Fruit fly (Drosophila melanogaster) whole organism, prepupa: Measurements from ENCODE around the gene CG31415.
A peak's percentile ranks its signal among the peaks of the same experiment; 100 is the strongest.

Source experiments
- Blimp-1 ChIP-seq: fragments of 200-800 bp; sonication (Bioruptor generic); optimal IDR thresholded peaks from 3 replicates; lab custom pipeline; 2017; ENCODE audit warnings: missing biosample characterization, missing genetic modification characterization, mild to moderate bottlenecking, moderate library complexity, missing genetic modification reagents
- CG10631 ChIP-seq: fragments of 200-800 bp; sonication (Bioruptor generic); optimal IDR thresholded peaks from 2 replicates; lab custom pipeline; 2016; ENCODE audit warnings: missing biosample characterization, missing genetic modification characterization
- CG10669 ChIP-seq: fragments of 200-800 bp; sonication (Bioruptor generic); optimal IDR thresholded peaks from 3 replicates; lab custom pipeline; 2018; ENCODE audit warnings: missing biosample characterization, mild to moderate bottlenecking, missing genetic modification characterization, moderate library complexity
- CG11294 ChIP-seq: fragments of 200-800 bp; sonication (Bioruptor generic); IDR thresholded peaks from 2 replicates; pipeline ENCODE4 v1.3.6; 2022; ENCODE audit warnings: missing biosample characterization, missing genetic modification characterization
- CG11762 ChIP-seq: fragments of 200-800 bp; sonication (Bioruptor generic); optimal IDR thresholded peaks from 3 replicates; lab custom pipeline; 2016; ENCODE audit warnings: missing biosample characterization, missing genetic modification characterization; ENCODE audit not compliant: insufficient read depth
- CG11902 ChIP-seq: fragments of 200-800 bp; sonication (Bioruptor generic); optimal IDR thresholded peaks from 3 replicates; lab custom pipeline; 2016; ENCODE audit warnings: missing biosample characterization, missing genetic modification characterization
- CG15336 ChIP-seq: fragments of 200-800 bp; sonication (Bioruptor generic); IDR thresholded peaks from 2 replicates; pipeline ENCODE4 v1.3.6; 2022; ENCODE audit warnings: missing biosample characterization, missing genetic modification characterization
- CG16779 ChIP-seq: fragments of 200-800 bp; sonication (Bioruptor generic); optimal IDR thresholded peaks from 3 replicates; lab custom pipeline; 2017; ENCODE audit warnings: missing biosample characterization, mild to moderate bottlenecking, missing genetic modification characterization
- CG3032 ChIP-seq: fragments of 200-800 bp; optimal IDR thresholded peaks from 2 replicates; lab custom pipeline; 2019; ENCODE audit warnings: missing biosample characterization, mild to moderate bottlenecking, missing genetic modification characterization, moderate library complexity
- CG31627 ChIP-seq: fragments of 200-800 bp; sonication (Bioruptor generic); optimal IDR thresholded peaks from 3 replicates; lab custom pipeline; 2016; ENCODE audit warnings: missing biosample characterization, missing genetic modification characterization
- CG34406 ChIP-seq: fragments of 200-800 bp; sonication (Bioruptor generic); optimal IDR thresholded peaks from 3 replicates; lab custom pipeline; 2016; ENCODE audit warnings: missing biosample characterization, missing genetic modification characterization
- CG3919 ChIP-seq: fragments of 200-800 bp; sonication (Bioruptor generic); optimal IDR thresholded peaks from 3 replicates; lab custom pipeline; 2016; ENCODE audit warnings: missing biosample characterization, missing genetic modification characterization
- CG6792 ChIP-seq: fragments of 200-800 bp; sonication (Bioruptor generic); optimal IDR thresholded peaks from 3 replicates; lab custom pipeline; 2016; ENCODE audit warnings: missing biosample characterization, missing genetic modification characterization
- CG6808 ChIP-seq: fragments of 200-800 bp; sonication (Bioruptor generic); optimal IDR thresholded peaks from 3 replicates; lab custom pipeline; 2017; ENCODE audit warnings: missing biosample characterization, missing genetic modification characterization, mild to moderate bottlenecking, moderate library complexity, missing genetic modification reagents
- CG8319 ChIP-seq: fragments of 200-800 bp; sonication (Bioruptor generic); optimal IDR thresholded peaks from 3 replicates; lab custom pipeline; 2016; ENCODE audit warnings: missing biosample characterization, missing genetic modification characterization
- Eip75B ChIP-seq: fragments of 200-800 bp; sonication (Bioruptor generic); optimal IDR thresholded peaks from 3 replicates; lab custom pipeline; 2016; ENCODE audit warnings: missing biosample characterization, missing genetic modification characterization
- Eip78C ChIP-seq: fragments of 200-800 bp; sonication (Bioruptor generic); peaks from one replicate; lab custom pipeline; 2016; ENCODE audit warnings: missing biosample characterization, missing genetic modification characterization
- Eip93F ChIP-seq: fragments of 200-800 bp; sonication (Bioruptor generic); optimal IDR thresholded peaks from 2 replicates; lab custom pipeline; 2016; ENCODE audit warnings: missing biosample characterization, mild to moderate bottlenecking, missing genetic modification characterization
- Ets21C ChIP-seq: fragments of 200-800 bp; sonication (Bioruptor generic); optimal IDR thresholded peaks from 3 replicates; lab custom pipeline; 2016; ENCODE audit warnings: missing biosample characterization, missing genetic modification characterization
- Ets96B ChIP-seq: fragments of 200-800 bp; optimal IDR thresholded peaks from 2 replicates; lab custom pipeline; 2019; ENCODE audit warnings: missing biosample characterization, mild to moderate bottlenecking, missing genetic modification characterization, moderate library complexity
- Gug ChIP-seq: fragments of 200-800 bp; sonication (Bioruptor generic); IDR thresholded peaks from 2 replicates; pipeline ENCODE4 v1.3.6; 2022; ENCODE audit warnings: missing biosample characterization, missing genetic modification characterization
- Hr39 ChIP-seq: fragments of 200-800 bp; sonication (Bioruptor generic); optimal IDR thresholded peaks from 2 replicates; lab custom pipeline; 2016; ENCODE audit warnings: missing biosample characterization, missing genetic modification characterization
- Hr4 ChIP-seq: fragments of 200-800 bp; sonication (Bioruptor generic); optimal IDR thresholded peaks from 3 replicates; lab custom pipeline; 2016; ENCODE audit warnings: missing biosample characterization, missing genetic modification characterization
- OdsH ChIP-seq: fragments of 200-800 bp; sonication (Bioruptor generic); optimal IDR thresholded peaks from 3 replicates; lab custom pipeline; 2016; ENCODE audit warnings: missing biosample characterization, missing genetic modification characterization
- Smox ChIP-seq: fragments of 200-800 bp; sonication (Bioruptor generic); optimal IDR thresholded peaks from 3 replicates; lab custom pipeline; 2016; ENCODE audit warnings: missing biosample characterization, missing genetic modification characterization
- Sox102F ChIP-seq: fragments of 200-800 bp; sonication (Bioruptor generic); optimal IDR thresholded peaks from 2 replicates; lab custom pipeline; 2016; ENCODE audit warnings: missing biosample characterization, mild to moderate bottlenecking, missing genetic modification characterization
- Sox14 ChIP-seq: fragments of 200-800 bp; sonication (Bioruptor generic); optimal IDR thresholded peaks from 3 replicates; lab custom pipeline; 2016; ENCODE audit warnings: missing biosample characterization, missing genetic modification characterization
- Sox15 ChIP-seq: fragments of 200-800 bp; sonication (Bioruptor generic); optimal IDR thresholded peaks from 3 replicates; lab custom pipeline; 2016; ENCODE audit warnings: missing biosample characterization, missing genetic modification characterization
- achi ChIP-seq: fragments of 200-800 bp; sonication (Bioruptor generic); optimal IDR thresholded peaks from 3 replicates; lab custom pipeline; 2016; ENCODE audit warnings: missing biosample characterization, missing genetic modification characterization
- acj6 ChIP-seq: fragments of 200-800 bp; sonication (Bioruptor generic); optimal IDR thresholded peaks from 3 replicates; lab custom pipeline; 2016; ENCODE audit warnings: missing biosample characterization, missing genetic modification characterization
- cyc ChIP-seq: fragments of 200-800 bp; sonication (Bioruptor generic); optimal IDR thresholded peaks from 3 replicates; lab custom pipeline; 2016; ENCODE audit warnings: missing biosample characterization, missing genetic modification characterization
- dac ChIP-seq: fragments of 200-800 bp; sonication (Bioruptor generic); optimal IDR thresholded peaks from 2 replicates; lab custom pipeline; 2017; ENCODE audit warnings: missing biosample characterization, mild to moderate bottlenecking, missing genetic modification characterization
- dsx ChIP-seq: fragments of 200-800 bp; optimal IDR thresholded peaks from 3 replicates; lab custom pipeline; 2019; ENCODE audit warnings: missing biosample characterization, mild to moderate bottlenecking, missing genetic modification characterization, moderate library complexity; ENCODE audit not compliant: poor library complexity, severe bottlenecking
- esn ChIP-seq: fragments of 200-800 bp; sonication (Bioruptor generic); optimal IDR thresholded peaks from 2 replicates; lab custom pipeline; 2016; ENCODE audit warnings: missing biosample characterization, mild to moderate bottlenecking, missing genetic modification characterization, moderate library complexity
- fd59A ChIP-seq: fragments of 200-800 bp; sonication (Bioruptor generic); optimal IDR thresholded peaks from 2 replicates; lab custom pipeline; 2017; ENCODE audit warnings: missing biosample characterization, mild to moderate bottlenecking, missing genetic modification characterization, missing genetic modification reagents
- fd85E ChIP-seq: fragments of 200-800 bp; sonication (Bioruptor generic); optimal IDR thresholded peaks from 3 replicates; lab custom pipeline; 2016; ENCODE audit warnings: missing biosample characterization, missing genetic modification characterization
- fkh ChIP-seq: fragments of 200-800 bp; sonication (Bioruptor generic); optimal IDR thresholded peaks from 3 replicates; lab custom pipeline; 2017; ENCODE audit warnings: missing biosample characterization, mild to moderate bottlenecking, missing genetic modification characterization, moderate library complexity
- lz ChIP-seq: fragments of 200-800 bp; sonication (Bioruptor generic); optimal IDR thresholded peaks from 3 replicates; lab custom pipeline; 2016; ENCODE audit warnings: missing biosample characterization, missing genetic modification characterization
- ss ChIP-seq, 2 experiments: fragments of 200-800 bp; sonication (Bioruptor generic); optimal IDR thresholded peaks; 2 replicates in 1 of 2; 3 replicates in 1 of 2; lab custom pipeline; 2017 to 2018; ENCODE audit warnings: mild to moderate bottlenecking in 2 of 2, missing biosample characterization in 2 of 2, missing genetic modification characterization in 2 of 2, moderate library complexity in 1 of 2
- topi ChIP-seq: fragments of 200-800 bp; sonication (Bioruptor generic); optimal IDR thresholded peaks from 3 replicates; lab custom pipeline; 2016; ENCODE audit warnings: missing biosample characterization, missing genetic modification characterization
- vri ChIP-seq: fragments of 200-800 bp; sonication (Bioruptor generic); optimal IDR thresholded peaks from 3 replicates; lab custom pipeline; 2016; ENCODE audit warnings: missing biosample characterization, mild to moderate bottlenecking, missing genetic modification characterization

The CG31415 gene

dm6 chr3R:9767620-9768592 is 24.6 kb downstream of the CG31415 start, which contains the start of gene Naa80 (continued):
- TF ChIP-seq CG11294 (GFP tag; lab: Robert Waterston, UW) (no peak), Eip93F (GFP tag; lab: Kevin White, UChicago) (no peak), Gug (GFP tag; lab: Robert Waterston, UW) (no peak), Eip75B (GFP tag; lab: Kevin White, UChicago) (peak; percentile 64), fd59A (GFP tag; lab: Kevin White, UChicago) (peak; percentile 20), OdsH (GFP tag; lab: Kevin White, UChicago) (peak; percentile 42), Hr39 (peak; percentile 67), CG3032 (tag; lab: Kevin White, UChicago) (peak; percentile 38), CG3919 (GFP tag; lab: Kevin White, UChicago) (peak; percentile 71), CG10631 (GFP tag; lab: Kevin White, UChicago) (peak; percentile 75), CG34406 (GFP tag; lab: Kevin White, UChicago) (peak; percentile 40), Sox15 (GFP tag; lab: Kevin White, UChicago) (peak; percentile 24), fkh (peak; percentile 80), cyc (GFP tag; lab: Kevin White, UChicago) (peak; percentile 73), CG8319 (GFP tag; lab: Kevin White, UChicago) (peak; percentile 8), Smox (no peak), CG6808 (peak; percentile 57), CG16779 (tag; lab: Kevin White, UChicago) (no peak), Blimp-1 (GFP tag; lab: Kevin White, UChicago) (no peak), Hr4 (GFP tag; lab: Kevin White, UChicago) (no peak), dac (GFP tag; lab: Kevin White, UChicago) (no peak), Ets21C (GFP tag; lab: Kevin White, UChicago) (no peak), ss (GFP tag; optimal IDR thresholded peaks at IDR 0.05; lab: Kevin White, UChicago) (peak; percentile 47 to 65), dsx (GFP tag; lab: Kevin White, UChicago) (peak; percentile 50), esn (GFP tag; lab: Kevin White, UChicago) (peak; percentile 68), acj6 (GFP tag; lab: Kevin White, UChicago) (peak; percentile 44), topi (GFP tag; lab: Kevin White, UChicago) (peak; percentile 82)

DNA sequence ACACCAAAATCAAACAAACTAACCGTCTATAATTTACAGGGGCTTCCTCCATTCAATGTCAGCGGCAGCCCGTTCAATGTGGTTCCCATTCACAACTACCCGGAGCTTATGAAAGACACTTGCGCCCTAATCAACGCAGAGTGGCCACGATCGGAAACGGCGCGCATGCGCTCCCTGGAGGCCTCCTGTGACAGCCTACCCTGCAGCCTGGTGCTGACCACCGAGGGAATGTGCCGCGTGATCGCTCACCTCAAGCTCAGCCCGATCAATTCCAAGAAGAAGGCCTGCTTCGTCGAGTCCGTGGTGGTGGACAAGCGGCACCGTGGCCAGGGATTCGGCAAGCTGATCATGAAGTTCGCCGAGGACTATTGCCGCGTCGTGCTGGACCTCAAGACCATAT is 25.6 kb downstream of the CG31415 start, which contains the start of gene MED6:
MED6 (minus strand) TSS at position 101 of the 400 bp plus-strand sequence.
- TF ChIP-seq Sox15 (GFP tag; lab: Kevin White, UChicago) (no peak), achi (GFP tag; lab: Kevin White, UChicago) (no peak), acj6 (GFP tag; lab: Kevin White, UChicago) (no peak), dac (GFP tag; lab: Kevin White, UChicago) (no peak), fd59A (GFP tag; lab: Kevin White, UChicago) (no peak), Ets96B (tag; lab: Kevin White, UChicago) (no peak), ss (GFP tag; optimal IDR thresholded peaks at IDR 0.05; lab: Kevin White, UChicago) (no peak)

DNA sequence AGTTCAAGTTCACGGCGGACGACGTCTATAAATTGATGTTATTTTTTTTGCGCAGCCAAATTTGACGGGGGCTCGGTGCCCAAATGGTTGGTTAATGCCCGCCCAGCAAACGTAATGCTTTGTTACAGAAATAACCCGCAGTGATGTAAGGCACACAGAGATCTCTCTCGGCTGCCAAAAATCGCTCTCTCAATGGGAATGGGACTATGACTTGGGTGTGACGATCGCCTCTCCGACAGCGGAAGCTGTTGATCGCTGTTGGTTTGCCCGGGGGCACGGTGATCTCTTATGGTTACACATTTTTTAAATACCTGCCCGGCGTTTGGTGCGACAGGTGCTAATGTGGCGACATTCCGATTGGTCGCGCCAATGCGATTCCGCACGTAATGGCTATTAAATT is 26.8 kb downstream of the CG31415 start:
- no peak for TF ChIP-seq Eip78C (GFP tag; lab: Kevin White, UChicago)
- TF ChIP-seq vri (GFP tag; lab: Kevin White, UChicago) = peak; percentile 63
- TF ChIP-seq, all 60 proteins: peak for 1

dm6 chr3R:9771519-9771972 is 28.2 kb downstream of the CG31415 start, which contains the start of gene CG9471:
CG9471 (minus strand) TSS chr3R:9771542.
- TF ChIP-seq CG6792 (GFP tag; lab: Kevin White, UChicago) (peak; percentile 96), Sox102F (GFP tag; lab: Kevin White, UChicago) (peak; percentile 97), Sox14 (GFP tag; lab: Kevin White, UChicago) (peak; percentile 97), CG11762 (GFP tag; lab: Kevin White, UChicago) (peak; percentile 94), CG11902 (GFP tag; lab: Kevin White, UChicago) (peak; percentile 92), CG8319 (GFP tag; lab: Kevin White, UChicago) (peak; percentile 91), CG10669 (GFP tag; lab: Kevin White, UChicago) (peak; percentile 91), Ets96B (tag; lab: Kevin White, UChicago) (peak; percentile 90), CG31627 (GFP tag; lab: Kevin White, UChicago) (peak; percentile 97), CG15336 (peak; percentile 96), fd59A (GFP tag; lab: Kevin White, UChicago) (peak; percentile 78), Ets21C (GFP tag; lab: Kevin White, UChicago) (peak; percentile 94), Eip75B (GFP tag; lab: Kevin White, UChicago) (peak; percentile 95), esn (GFP tag; lab: Kevin White, UChicago) (peak; percentile 98), lz (GFP tag; lab: Kevin White, UChicago) (peak; percentile 96), Eip93F (GFP tag; lab: Kevin White, UChicago) (peak; percentile 94), fd85E (peak; percentile 83)
